Fruit fly (Drosophila melanogaster): Measurements from ENCODE around the gene CG43645.

CG43645 gene

dm6 chr2L:17497108-17497507, 11.6 kb downstream of the CG43645 start, which contains the start of gene qua:
TSS of gene qua (minus strand) at chr2L:17497208.
- TF ChIP-seq fru (GFP tag; optimal IDR thresholded peaks at IDR 0.05): no peak
- TF ChIP-seq Jra (GFP tag; optimal IDR thresholded peaks at IDR 0.05): no peak
- no peak for TF ChIP-seq Dif (GFP tag; optimal IDR thresholded peaks at IDR 0.05; ENCODE audit: partially characterized antibody)
- TF ChIP-seq brk (GFP tag; optimal IDR thresholded peaks at IDR 0.05): no peak
- no peak for TF ChIP-seq CG32264 (GFP tag; optimal IDR thresholded peaks at IDR 0.05)
- TF ChIP-seq Hr78 (GFP tag; optimal IDR thresholded peaks at IDR 0.05): no peak
- no peak for TF ChIP-seq usp (GFP tag; optimal IDR thresholded peaks at IDR 0.05)
- no peak for TF ChIP-seq Myc (optimal IDR thresholded peaks at IDR 0.05)

- no peak for TF ChIP-seq Abd-B (GFP tag; optimal IDR thresholded peaks at IDR 0.05)
- no peak for TF ChIP-seq Dif (GFP tag; optimal IDR thresholded peaks at IDR 0.05; ENCODE audit: partially characterized antibody)
- TF ChIP-seq sage (GFP tag; optimal IDR thresholded peaks at IDR 0.05): no peak
- no peak for TF ChIP-seq foxo (GFP tag; optimal IDR thresholded peaks at IDR 0.05)
- no peak for TF ChIP-seq sv (GFP tag; optimal IDR thresholded peaks at IDR 0.05)
Observed at dm6 chr2L:17498721-17499120, 13.2 kb downstream of the CG43645 start, which contains the start of gene CG15142. TSS of gene CG15142 (minus strand) at chr2L:17498821.

- TF ChIP-seq tai (GFP tag; optimal IDR thresholded peaks at IDR 0.05) (no peak), Abd-B (GFP tag; optimal IDR thresholded peaks at IDR 0.05) (no peak), h (GFP tag; optimal IDR thresholded peaks at IDR 0.05) (peak; percentile 63), sage (GFP tag; optimal IDR thresholded peaks at IDR 0.05) (peak; percentile 20), Myc (optimal IDR thresholded peaks at IDR 0.05) (peak; percentile 73), dl (GFP tag; optimal IDR thresholded peaks at IDR 0.05; ENCODE audit: insufficient read depth in 1 of 2, partially characterized antibody in 2 of 2) (no peak)
Observed at dm6 chr2L:17500946-17501451, 15.4 kb downstream of the CG43645 start, which contains the start of the genes mEFTs and Dhc36C. TSS of gene mEFTs (minus strand) at chr2L:17501106. TSS of gene Dhc36C (plus strand) at chr2L:17501401.

- no peak for TF ChIP-seq tai (GFP tag; optimal IDR thresholded peaks at IDR 0.05)
- TF ChIP-seq rgr (GFP tag; optimal IDR thresholded peaks at IDR 0.05): peak; percentile 75
- TF ChIP-seq dl (GFP tag; optimal IDR thresholded peaks at IDR 0.05; ENCODE audit: insufficient read depth in 1 of 2, partially characterized antibody in 2 of 2): no peak
- no peak for TF ChIP-seq Hr83 (GFP tag; optimal IDR thresholded peaks at IDR 0.05; ENCODE audit: poor library complexity, severe bottlenecking)
- no peak for TF ChIP-seq lola (GFP tag; optimal IDR thresholded peaks at IDR 0.05)
- TF ChIP-seq Mio (GFP tag; optimal IDR thresholded peaks at IDR 0.05): no peak
- peak; percentile 79 for TF ChIP-seq h (GFP tag; optimal IDR thresholded peaks at IDR 0.05)
- no peak for TF ChIP-seq Hr78 (GFP tag; optimal IDR thresholded peaks at IDR 0.05)
- TF ChIP-seq usp (GFP tag; optimal IDR thresholded peaks at IDR 0.05): no peak
- no peak for TF ChIP-seq pan (optimal IDR thresholded peaks at IDR 0.05)
- TF ChIP-seq Vsx2 (GFP tag; optimal IDR thresholded peaks at IDR 0.05; ENCODE audit: partially characterized antibody): no peak
- no peak for TF ChIP-seq jim (GFP tag; optimal IDR thresholded peaks at IDR 0.05)
- TF ChIP-seq CrebA (GFP tag; optimal IDR thresholded peaks at IDR 0.05; ENCODE audit: borderline replicate concordance): no peak
- no peak for TF ChIP-seq CG9705 (GFP tag; optimal IDR thresholded peaks at IDR 0.05)
- TF ChIP-seq woc (GFP tag; optimal IDR thresholded peaks at IDR 0.05): peak; percentile 52
- peak in 1 of 2 experiments; percentile 75 for TF ChIP-seq foxo (GFP tag; optimal IDR thresholded peaks at IDR 0.05)
- TF ChIP-seq CG32264 (GFP tag; optimal IDR thresholded peaks at IDR 0.05): no peak
- peak; percentile 67 for TF ChIP-seq br (GFP tag; optimal IDR thresholded peaks at IDR 0.05)
- no peak for TF ChIP-seq Rel (GFP tag; optimal IDR thresholded peaks at IDR 0.05)
- no peak for TF ChIP-seq Rel (tag; optimal IDR thresholded peaks at IDR 0.05)
- TF ChIP-seq HLH106 (tag; optimal IDR thresholded peaks at IDR 0.05): peak; percentile 83
- TF ChIP-seq GATAd (GFP tag; optimal IDR thresholded peaks at IDR 0.05): no peak
- TF ChIP-seq Dfd (GFP tag; optimal IDR thresholded peaks at IDR 0.05): no peak
- peak; percentile 63 for TF ChIP-seq sv (GFP tag; optimal IDR thresholded peaks at IDR 0.05)
- peak; percentile 57 for TF ChIP-seq dmrt93B (GFP tag; optimal IDR thresholded peaks at IDR 0.05)
- peak; percentile 70 for TF ChIP-seq OdsH (GFP tag; optimal IDR thresholded peaks at IDR 0.05)
- peak; percentile 78 for TF ChIP-seq Sp1 (GFP tag; optimal IDR thresholded peaks at IDR 0.05)
- TF ChIP-seq Jra (GFP tag; optimal IDR thresholded peaks at IDR 0.05): peak; percentile 37
- no peak for TF ChIP-seq sage (GFP tag; optimal IDR thresholded peaks at IDR 0.05)
- no peak for TF ChIP-seq Myc (optimal IDR thresholded peaks at IDR 0.05)
- no peak for TF ChIP-seq dsf (GFP tag; optimal IDR thresholded peaks at IDR 0.05; ENCODE audit: borderline replicate concordance)
- TF ChIP-seq N (GFP tag; optimal IDR thresholded peaks at IDR 0.05): no peak
- TF ChIP-seq psq (GFP tag; optimal IDR thresholded peaks at IDR 0.05): no peak
- TF ChIP-seq Dif (GFP tag; optimal IDR thresholded peaks at IDR 0.05; ENCODE audit: partially characterized antibody): no peak
- no peak for TF ChIP-seq Abd-B (GFP tag; optimal IDR thresholded peaks at IDR 0.05)
- peak; percentile 80 for TF ChIP-seq fru (GFP tag; optimal IDR thresholded peaks at IDR 0.05)
- peak; percentile 70 for TF ChIP-seq ey (GFP tag; optimal IDR thresholded peaks at IDR 0.05)
- no peak for TF ChIP-seq brk (GFP tag; optimal IDR thresholded peaks at IDR 0.05)
- peak; percentile 54 for TF ChIP-seq Hnf4 (GFP tag; optimal IDR thresholded peaks at IDR 0.05)
Observed at dm6 chr2L:17514090-17514715, 28.6 kb downstream of the CG43645 start.

Measured in whole organism, wandering third instar larva.